Worm (Caenorhabditis elegans) whole organism, L1 larva: Measurements from ENCODE around the gene C07B5.8.

ENCODE experiments used
- isw-1 ChIP-seq: fragments of 200-800 bp; sonication (Bioruptor generic); IDR thresholded peaks from 2 replicates; pipeline ENCODE4 v1.3.6; 2022; ENCODE audit warnings: missing genetic modification characterization, missing compliant biosample characterization
- jun-1 ChIP-seq: fragments of 150-350 bp; optimal IDR thresholded peaks from 2 replicates; lab custom pipeline; 2014; ENCODE audit warnings: missing biosample characterization, missing genetic modification reagents, missing genetic modification characterization
- nhr-237 ChIP-seq: fragments of 150-350 bp; optimal IDR thresholded peaks from 2 replicates; lab custom pipeline; 2014; ENCODE audit warnings: missing biosample characterization, missing genetic modification characterization
- pqm-1 ChIP-seq: sonication (generic microtip); optimal IDR thresholded peaks from 3 replicates; lab custom pipeline; 2017; ENCODE audit warnings: missing biosample characterization, missing genetic modification characterization

ce11 chrX:9494661-9495060 is 41.9 kb downstream of the C07B5.8 start:
- TF ChIP-seq nhr-237 (tag; lab: Kevin White, UChicago) (no peak), pqm-1 (no peak), isw-1 (GFP tag; lab: Robert Waterston, UW) (no peak), jun-1 (tag; lab: Kevin White, UChicago) (no peak)
